Fruit fly (Drosophila melanogaster) whole organism, prepupa: ENCODE measurements around the gene chinmo.

Experiments used
- Blimp-1 ChIP-seq: fragments of 200-800 bp; sonication (Bioruptor generic); optimal IDR thresholded peaks from 3 replicates; lab custom pipeline; 2017; ENCODE audit warnings: missing biosample characterization, missing genetic modification characterization, mild to moderate bottlenecking, moderate library complexity, missing genetic modification reagents
- CG10669 ChIP-seq: fragments of 200-800 bp; sonication (Bioruptor generic); optimal IDR thresholded peaks from 3 replicates; lab custom pipeline; 2018; ENCODE audit warnings: missing biosample characterization, mild to moderate bottlenecking, missing genetic modification characterization, moderate library complexity
- CG11762 ChIP-seq: fragments of 200-800 bp; sonication (Bioruptor generic); optimal IDR thresholded peaks from 3 replicates; lab custom pipeline; 2016; ENCODE audit warnings: missing biosample characterization, missing genetic modification characterization; ENCODE audit not compliant: insufficient read depth
- CG11902 ChIP-seq: fragments of 200-800 bp; sonication (Bioruptor generic); optimal IDR thresholded peaks from 3 replicates; lab custom pipeline; 2016; ENCODE audit warnings: missing biosample characterization, missing genetic modification characterization
- CG15336 ChIP-seq: fragments of 200-800 bp; sonication (Bioruptor generic); IDR thresholded peaks from 2 replicates; pipeline ENCODE4 v1.3.6; 2022; ENCODE audit warnings: missing biosample characterization, missing genetic modification characterization
- CG1621 ChIP-seq: fragments of 200-800 bp; sonication (Bioruptor generic); optimal IDR thresholded peaks from 3 replicates; lab custom pipeline; 2018; ENCODE audit warnings: missing biosample characterization, mild to moderate bottlenecking, missing genetic modification characterization
- CG32006 ChIP-seq: fragments of 200-800 bp; sonication (Bioruptor generic); optimal IDR thresholded peaks from 3 replicates; lab custom pipeline; 2017; ENCODE audit warnings: missing biosample characterization, mild to moderate bottlenecking, missing genetic modification characterization
- CG34406 ChIP-seq: fragments of 200-800 bp; sonication (Bioruptor generic); optimal IDR thresholded peaks from 3 replicates; lab custom pipeline; 2016; ENCODE audit warnings: missing biosample characterization, missing genetic modification characterization
- CG3919 ChIP-seq: fragments of 200-800 bp; sonication (Bioruptor generic); optimal IDR thresholded peaks from 3 replicates; lab custom pipeline; 2016; ENCODE audit warnings: missing biosample characterization, missing genetic modification characterization
- CG4318 ChIP-seq: fragments of 200-800 bp; sonication (Bioruptor generic); optimal IDR thresholded peaks from 3 replicates; lab custom pipeline; 2017; ENCODE audit warnings: missing biosample characterization, mild to moderate bottlenecking, missing genetic modification characterization
- CG6163 ChIP-seq: fragments of 200-800 bp; sonication (Bioruptor generic); IDR thresholded peaks from 3 replicates; pipeline ENCODE4 v1.3.6; 2022; ENCODE audit warnings: missing biosample characterization, missing genetic modification characterization
- CG6276 ChIP-seq: fragments of 200-800 bp; sonication (Bioruptor generic); optimal IDR thresholded peaks from 2 replicates; lab custom pipeline; 2017; ENCODE audit warnings: missing biosample characterization, mild to moderate bottlenecking, missing genetic modification characterization
- CG7368 ChIP-seq: fragments of 200-800 bp; sonication (Bioruptor generic); optimal IDR thresholded peaks from 3 replicates; lab custom pipeline; 2016; ENCODE audit warnings: missing biosample characterization, missing genetic modification characterization
- CG8319 ChIP-seq: fragments of 200-800 bp; sonication (Bioruptor generic); optimal IDR thresholded peaks from 3 replicates; lab custom pipeline; 2016; ENCODE audit warnings: missing biosample characterization, missing genetic modification characterization
- CG9139 ChIP-seq: fragments of 200-800 bp; sonication (Bioruptor generic); optimal IDR thresholded peaks from 3 replicates; lab custom pipeline; 2017; ENCODE audit warnings: missing biosample characterization, mild to moderate bottlenecking, missing genetic modification characterization
- Eip75B ChIP-seq: fragments of 200-800 bp; sonication (Bioruptor generic); optimal IDR thresholded peaks from 3 replicates; lab custom pipeline; 2016; ENCODE audit warnings: missing biosample characterization, missing genetic modification characterization
- Eip78C ChIP-seq: fragments of 200-800 bp; sonication (Bioruptor generic); peaks from one replicate; lab custom pipeline; 2016; ENCODE audit warnings: missing biosample characterization, missing genetic modification characterization
- Eip93F ChIP-seq: fragments of 200-800 bp; sonication (Bioruptor generic); optimal IDR thresholded peaks from 2 replicates; lab custom pipeline; 2016; ENCODE audit warnings: missing biosample characterization, mild to moderate bottlenecking, missing genetic modification characterization
- Ets21C ChIP-seq: fragments of 200-800 bp; sonication (Bioruptor generic); optimal IDR thresholded peaks from 3 replicates; lab custom pipeline; 2016; ENCODE audit warnings: missing biosample characterization, missing genetic modification characterization
- Ets96B ChIP-seq: fragments of 200-800 bp; optimal IDR thresholded peaks from 2 replicates; lab custom pipeline; 2019; ENCODE audit warnings: missing biosample characterization, mild to moderate bottlenecking, missing genetic modification characterization, moderate library complexity
- Gug ChIP-seq: fragments of 200-800 bp; sonication (Bioruptor generic); IDR thresholded peaks from 2 replicates; pipeline ENCODE4 v1.3.6; 2022; ENCODE audit warnings: missing biosample characterization, missing genetic modification characterization
- Hr39 ChIP-seq: fragments of 200-800 bp; sonication (Bioruptor generic); optimal IDR thresholded peaks from 2 replicates; lab custom pipeline; 2016; ENCODE audit warnings: missing biosample characterization, missing genetic modification characterization
- Hr4 ChIP-seq: fragments of 200-800 bp; sonication (Bioruptor generic); optimal IDR thresholded peaks from 3 replicates; lab custom pipeline; 2016; ENCODE audit warnings: missing biosample characterization, missing genetic modification characterization
- Lpt ChIP-seq: fragments of 200-800 bp; sonication (Bioruptor generic); optimal IDR thresholded peaks from 3 replicates; lab custom pipeline; 2016; ENCODE audit warnings: missing biosample characterization, missing genetic modification characterization
- Met ChIP-seq: fragments of 200-800 bp; sonication (Bioruptor generic); optimal IDR thresholded peaks from 3 replicates; lab custom pipeline; 2016; ENCODE audit warnings: missing biosample characterization, missing genetic modification characterization
- OdsH ChIP-seq: fragments of 200-800 bp; sonication (Bioruptor generic); optimal IDR thresholded peaks from 3 replicates; lab custom pipeline; 2016; ENCODE audit warnings: missing biosample characterization, missing genetic modification characterization
- Smox ChIP-seq: fragments of 200-800 bp; sonication (Bioruptor generic); optimal IDR thresholded peaks from 3 replicates; lab custom pipeline; 2016; ENCODE audit warnings: missing biosample characterization, missing genetic modification characterization
- Sox102F ChIP-seq: fragments of 200-800 bp; sonication (Bioruptor generic); optimal IDR thresholded peaks from 2 replicates; lab custom pipeline; 2016; ENCODE audit warnings: missing biosample characterization, mild to moderate bottlenecking, missing genetic modification characterization
- Sox14 ChIP-seq: fragments of 200-800 bp; sonication (Bioruptor generic); optimal IDR thresholded peaks from 3 replicates; lab custom pipeline; 2016; ENCODE audit warnings: missing biosample characterization, missing genetic modification characterization
- Sox15 ChIP-seq: fragments of 200-800 bp; sonication (Bioruptor generic); optimal IDR thresholded peaks from 3 replicates; lab custom pipeline; 2016; ENCODE audit warnings: missing biosample characterization, missing genetic modification characterization
- achi ChIP-seq: fragments of 200-800 bp; sonication (Bioruptor generic); optimal IDR thresholded peaks from 3 replicates; lab custom pipeline; 2016; ENCODE audit warnings: missing biosample characterization, missing genetic modification characterization
- cyc ChIP-seq: fragments of 200-800 bp; sonication (Bioruptor generic); optimal IDR thresholded peaks from 3 replicates; lab custom pipeline; 2016; ENCODE audit warnings: missing biosample characterization, missing genetic modification characterization
- dac ChIP-seq: fragments of 200-800 bp; sonication (Bioruptor generic); optimal IDR thresholded peaks from 2 replicates; lab custom pipeline; 2017; ENCODE audit warnings: missing biosample characterization, mild to moderate bottlenecking, missing genetic modification characterization
- dsx ChIP-seq: fragments of 200-800 bp; optimal IDR thresholded peaks from 3 replicates; lab custom pipeline; 2019; ENCODE audit warnings: missing biosample characterization, mild to moderate bottlenecking, missing genetic modification characterization, moderate library complexity; ENCODE audit not compliant: poor library complexity, severe bottlenecking
- fd59A ChIP-seq: fragments of 200-800 bp; sonication (Bioruptor generic); optimal IDR thresholded peaks from 2 replicates; lab custom pipeline; 2017; ENCODE audit warnings: missing biosample characterization, mild to moderate bottlenecking, missing genetic modification characterization, missing genetic modification reagents
- fd85E ChIP-seq: fragments of 200-800 bp; sonication (Bioruptor generic); optimal IDR thresholded peaks from 3 replicates; lab custom pipeline; 2016; ENCODE audit warnings: missing biosample characterization, missing genetic modification characterization
- fkh ChIP-seq: fragments of 200-800 bp; sonication (Bioruptor generic); optimal IDR thresholded peaks from 3 replicates; lab custom pipeline; 2017; ENCODE audit warnings: missing biosample characterization, mild to moderate bottlenecking, missing genetic modification characterization, moderate library complexity
- lz ChIP-seq: fragments of 200-800 bp; sonication (Bioruptor generic); optimal IDR thresholded peaks from 3 replicates; lab custom pipeline; 2016; ENCODE audit warnings: missing biosample characterization, missing genetic modification characterization
- net ChIP-seq: fragments of 200-800 bp; sonication (Bioruptor generic); optimal IDR thresholded peaks from 3 replicates; lab custom pipeline; 2016; ENCODE audit warnings: missing biosample characterization, missing genetic modification characterization
- pdm3 ChIP-seq: fragments of 200-800 bp; sonication (Bioruptor generic); optimal IDR thresholded peaks from 3 replicates; lab custom pipeline; 2016; ENCODE audit warnings: missing biosample characterization, missing genetic modification characterization
- salr ChIP-seq, 2 experiments: fragments of 200-800 bp; sonication (Bioruptor generic); optimal IDR thresholded peaks; 3 replicates each; lab custom pipeline; 2016 to 2018; ENCODE audit warnings: missing biosample characterization in 2 of 2, missing genetic modification characterization in 2 of 2, mild to moderate bottlenecking in 1 of 2
- spab ChIP-seq: fragments of 200-800 bp; sonication (Bioruptor generic); optimal IDR thresholded peaks from 2 replicates; lab custom pipeline; 2017; ENCODE audit warnings: missing biosample characterization, mild to moderate bottlenecking, missing genetic modification characterization, missing genetic modification reagents
- ss ChIP-seq, 2 experiments: fragments of 200-800 bp; sonication (Bioruptor generic); optimal IDR thresholded peaks; 2 replicates in 1 of 2; 3 replicates in 1 of 2; lab custom pipeline; 2017 to 2018; ENCODE audit warnings: mild to moderate bottlenecking in 2 of 2, missing biosample characterization in 2 of 2, missing genetic modification characterization in 2 of 2, moderate library complexity in 1 of 2
- svp ChIP-seq: fragments of 200-800 bp; sonication (Bioruptor generic); peaks from one replicate; lab custom pipeline; 2016; ENCODE audit warnings: missing biosample characterization, missing genetic modification characterization
- topi ChIP-seq: fragments of 200-800 bp; sonication (Bioruptor generic); optimal IDR thresholded peaks from 3 replicates; lab custom pipeline; 2016; ENCODE audit warnings: missing biosample characterization, missing genetic modification characterization
- vri ChIP-seq: fragments of 200-800 bp; sonication (Bioruptor generic); optimal IDR thresholded peaks from 3 replicates; lab custom pipeline; 2016; ENCODE audit warnings: missing biosample characterization, mild to moderate bottlenecking, missing genetic modification characterization

chinmo gene

DNA sequence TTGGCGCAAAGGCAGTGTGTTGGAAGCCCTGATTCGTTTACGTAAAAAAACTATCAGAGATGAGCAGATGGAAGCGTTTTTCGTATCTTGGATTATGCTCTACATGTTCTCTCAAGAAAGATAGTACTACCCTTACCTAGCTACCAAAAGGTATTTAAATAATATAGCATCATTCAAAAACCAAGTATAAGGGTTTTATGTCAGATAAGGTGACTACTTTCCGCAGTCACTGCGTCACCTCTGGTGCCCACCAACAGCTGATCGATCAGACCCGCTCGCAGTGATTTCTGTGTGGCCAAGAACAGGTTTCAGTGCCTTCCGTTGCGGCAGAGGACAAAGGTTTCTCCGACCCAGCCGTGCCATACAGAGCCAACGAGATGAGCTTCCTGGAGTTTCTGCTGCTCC lies 78.6 kb downstream of the chinmo start, which contains the start of the genes Eno and CG31937 (continued):
- TF ChIP-seq ss (GFP tag; optimal IDR thresholded peaks at IDR 0.05; lab: Kevin White, UChicago) (peak in 1 of 2 experiments; percentile 30), CG3919 (GFP tag; lab: Kevin White, UChicago) (peak; percentile 51), achi (GFP tag; lab: Kevin White, UChicago) (peak; percentile 47), CG1621 (tag; lab: Kevin White, UChicago) (peak; percentile 41), OdsH (peak; percentile 72), Ets21C (peak; percentile 41), Ets96B (peak; percentile 15), CG9139 (GFP tag; lab: Kevin White, UChicago) (peak; percentile 14), CG4318 (GFP tag; lab: Kevin White, UChicago) (peak; percentile 41), dsx (peak; percentile 15), CG15336 (peak; percentile 61), vri (GFP tag; lab: Kevin White, UChicago) (peak; percentile 55), Eip78C (peak; percentile 76), CG32006 (GFP tag; lab: Kevin White, UChicago) (peak; percentile 74), pdm3 (peak; percentile 76), lz (GFP tag; lab: Kevin White, UChicago) (peak; percentile 47), CG10669 (peak; percentile 1), net (peak; percentile 57), salr (GFP tag; optimal IDR thresholded peaks at IDR 0.05; lab: Kevin White, UChicago) (peak in 1 of 2 experiments; percentile 47), Sox15 (no peak), Blimp-1 (GFP tag; lab: Kevin White, UChicago) (no peak), fd85E (GFP tag; lab: Kevin White, UChicago) (no peak), Gug (GFP tag; lab: Robert Waterston, UW) (peak; percentile 49), fkh (GFP tag; lab: Kevin White, UChicago) (no peak), topi (GFP tag; lab: Kevin White, UChicago) (peak; percentile 49), Lpt (peak; percentile 28), Sox102F (GFP tag; lab: Kevin White, UChicago) (peak; percentile 64), dac (GFP tag; lab: Kevin White, UChicago) (peak; percentile 73), CG6163 (peak; percentile 39; the same call in 1 of the 3 replicates)

DNA sequence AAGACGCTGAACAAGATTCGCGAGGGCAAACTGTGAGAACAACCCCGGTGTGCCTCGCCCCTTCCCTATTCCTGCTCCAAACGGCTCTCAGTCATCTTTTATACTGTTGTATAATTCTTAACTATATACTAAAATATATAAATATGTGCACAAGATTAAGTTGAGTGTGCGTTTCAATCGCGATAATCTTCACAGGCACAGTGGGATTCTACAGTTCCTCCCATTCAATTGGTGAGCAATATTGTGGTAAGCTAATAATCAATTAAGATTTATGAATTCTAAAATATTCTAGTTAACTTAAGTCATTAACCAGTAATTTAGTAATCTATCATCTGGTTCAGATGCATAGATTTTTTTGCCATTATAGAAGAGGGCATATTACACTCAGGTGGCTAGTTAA lies 79.9 kb downstream of the chinmo start:
- TF ChIP-seq svp (GFP tag; lab: Kevin White, UChicago) (peak; percentile 29), Smox (GFP tag; lab: Kevin White, UChicago) (no peak), spab (GFP tag; lab: Kevin White, UChicago) (no peak), CG4318 (GFP tag; lab: Kevin White, UChicago) (no peak), lz (GFP tag; lab: Kevin White, UChicago) (no peak), Eip78C (peak; percentile 57), fkh (GFP tag; lab: Kevin White, UChicago) (peak; percentile 17), vri (GFP tag; lab: Kevin White, UChicago) (peak; percentile 38)

DNA sequence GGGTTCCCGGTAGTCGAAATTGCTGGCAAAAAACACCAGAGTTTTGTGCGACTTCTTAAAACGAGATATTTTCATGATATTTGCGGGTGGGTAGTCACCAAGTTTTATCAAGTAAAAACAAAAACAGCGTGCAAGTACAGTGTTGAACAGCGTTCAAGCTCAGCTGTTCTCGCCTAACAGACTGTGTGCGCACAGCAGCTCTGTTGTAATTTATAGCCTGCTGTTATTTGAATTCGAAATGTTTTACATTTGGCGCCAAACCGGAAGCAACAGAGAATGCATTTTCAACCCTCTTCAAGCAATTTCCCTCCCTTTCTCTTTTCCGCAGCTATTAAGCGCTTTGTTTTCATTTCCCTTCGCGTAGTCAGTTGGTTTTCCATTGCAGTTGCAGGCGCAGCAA lies 81.1 kb downstream of the chinmo start, which contains the start of the genes CG17652 and CG17646:
Gene CG17652 (minus strand): TSS at position 168 of the 400 bp plus-strand sequence.
Gene CG17646 (plus strand): TSS at position 336 of the 400 bp plus-strand sequence.
- TF ChIP-seq vri (GFP tag; lab: Kevin White, UChicago), result peak; percentile 15
- TF ChIP-seq CG34406, result no peak
- TF ChIP-seq Met (GFP tag; lab: Kevin White, UChicago), result no peak
- TF ChIP-seq CG3919 (GFP tag; lab: Kevin White, UChicago), result no peak
- TF ChIP-seq Hr4 (GFP tag; lab: Kevin White, UChicago), result no peak
- no peak for TF ChIP-seq fd85E (GFP tag; lab: Kevin White, UChicago)
- TF ChIP-seq dsx, result no peak
- peak; percentile 2 for TF ChIP-seq Sox14 (GFP tag; lab: Kevin White, UChicago)
- no peak for TF ChIP-seq fd59A
- no peak for TF ChIP-seq CG8319 (GFP tag; lab: Kevin White, UChicago)
- no peak for TF ChIP-seq svp (GFP tag; lab: Kevin White, UChicago)
- no peak for TF ChIP-seq Sox102F (GFP tag; lab: Kevin White, UChicago)
- no peak for TF ChIP-seq Eip93F (GFP tag; lab: Kevin White, UChicago)
- TF ChIP-seq OdsH, result no peak
- TF ChIP-seq CG11762 (GFP tag; lab: Kevin White, UChicago), result no peak
- TF ChIP-seq CG32006 (GFP tag; lab: Kevin White, UChicago), result no peak
- peak; percentile 45; the same call in 2 of the 3 replicates for TF ChIP-seq CG6163
- no peak for TF ChIP-seq Smox (GFP tag; lab: Kevin White, UChicago)
- no peak for TF ChIP-seq cyc (GFP tag; lab: Kevin White, UChicago)
- no peak for TF ChIP-seq CG11902 (GFP tag; lab: Kevin White, UChicago)
- TF ChIP-seq Ets96B, result no peak
- no peak for TF ChIP-seq Lpt
- no peak for TF ChIP-seq CG7368 (GFP tag; lab: Kevin White, UChicago)
- no peak for TF ChIP-seq Eip75B (GFP tag; lab: Kevin White, UChicago)
- no peak for TF ChIP-seq Hr39 (GFP tag; lab: Kevin White, UChicago)
- no peak for TF ChIP-seq CG6276 (GFP tag; lab: Kevin White, UChicago)
- TF ChIP-seq CG1621 (tag; lab: Kevin White, UChicago), result no peak
- peak; percentile 61 for TF ChIP-seq Eip78C
- TF ChIP-seq fkh (GFP tag; lab: Kevin White, UChicago), result peak; percentile 66
- TF ChIP-seq pdm3, result no peak
